Worm (Caenorhabditis elegans) whole organism, L2 larva: ENCODE results near the gene znf-593.

ENCODE experiments used
- F13H6.1 ChIP-seq: sonication (generic microtip); optimal IDR thresholded peaks from 2 replicates; lab custom pipeline; 2016; ENCODE audit warnings: missing genetic modification characterization, missing compliant biosample characterization
- R02D3.7 ChIP-seq: fragments of 150-350 bp; optimal IDR thresholded peaks from 2 replicates; lab custom pipeline; 2014; ENCODE audit warnings: missing biosample characterization, missing genetic modification characterization
- egl-27 ChIP-seq: sonication (generic microtip); optimal IDR thresholded peaks from 3 replicates; lab custom pipeline; 2017; ENCODE audit warnings: missing biosample characterization, missing genetic modification reagents, missing genetic modification characterization
- fos-1 ChIP-seq: fragments of 150-350 bp; optimal IDR thresholded peaks from 2 replicates; lab custom pipeline; 2014; ENCODE audit warnings: missing biosample characterization, missing genetic modification characterization
- gmeb-1 ChIP-seq: fragments of 150-350 bp; optimal IDR thresholded peaks from 2 replicates; lab custom pipeline; 2014; ENCODE audit warnings: missing biosample characterization, missing genetic modification characterization
- lin-11 ChIP-seq: fragments of 150-350 bp; sonication (generic microtip); optimal IDR thresholded peaks from 2 replicates; lab custom pipeline; 2014; ENCODE audit warnings: missing biosample characterization, missing genetic modification characterization, inconsistent platforms, mixed read lengths
- mdl-1 ChIP-seq, 2 experiments: fragments of 150-350 bp in 1 of 2; sonication (generic microtip) in 1 of 2; optimal IDR thresholded peaks; 2 replicates each; lab custom pipeline; 2017; ENCODE audit warnings: missing biosample characterization in 2 of 2, missing genetic modification characterization in 2 of 2
- nhr-12 ChIP-seq: fragments of 150-350 bp; optimal IDR thresholded peaks from 2 replicates; lab custom pipeline; 2014; ENCODE audit warnings: missing biosample characterization, missing genetic modification characterization
- nhr-237 ChIP-seq: fragments of 150-350 bp; optimal IDR thresholded peaks from 2 replicates; lab custom pipeline; 2014; ENCODE audit warnings: missing biosample characterization, missing genetic modification characterization
- skn-1 ChIP-seq: sonication (generic microtip); optimal IDR thresholded peaks from 2 replicates; lab custom pipeline; 2017; ENCODE audit warnings: missing biosample characterization, missing genetic modification characterization
- snpc-4 ChIP-seq: fragments of 150-350 bp; optimal IDR thresholded peaks from 2 replicates; lab custom pipeline; 2014; ENCODE audit warnings: missing biosample characterization, missing genetic modification characterization
- unc-39 ChIP-seq: fragments of 150-350 bp; optimal IDR thresholded peaks from 2 replicates; lab custom pipeline; 2014; ENCODE audit warnings: missing biosample characterization, missing genetic modification characterization
- unc-62 ChIP-seq: fragments of 150-350 bp; optimal IDR thresholded peaks from 2 replicates; lab custom pipeline; 2014; ENCODE audit warnings: missing biosample characterization, missing genetic modification reagents, missing genetic modification characterization

ce11 chrIII:11891335-11891734 lies 27.2 kb downstream of the znf-593 start, which contains the start of gene faah-5:
- TF ChIP-seq egl-27, result no peak
- TF ChIP-seq gmeb-1 (tag; lab: Kevin White, UChicago), result no peak
- TF ChIP-seq unc-62, result no peak
- no peak for TF ChIP-seq F13H6.1
- no peak for TF ChIP-seq nhr-12 (tag; lab: Kevin White, UChicago)
- TF ChIP-seq unc-39 (tag; lab: Kevin White, UChicago), result no peak
- TF ChIP-seq lin-11 (tag; lab: Kevin White, UChicago), result no peak
- no peak for TF ChIP-seq skn-1
- TF ChIP-seq R02D3.7 (tag; lab: Kevin White, UChicago), result no peak
- no peak for TF ChIP-seq mdl-1 (tag; optimal IDR thresholded peaks at IDR 0.05; lab: Kevin White, UChicago)
- TF ChIP-seq nhr-237 (tag; lab: Kevin White, UChicago), result no peak
- TF ChIP-seq fos-1, result no peak
- no peak for TF ChIP-seq snpc-4
